Fruit fly (Drosophila melanogaster) whole organism, embryonic: ENCODE results near the gene unk.

Experiments
- Abd-B ChIP-seq: fragments of 200-800 bp; sonication (Bioruptor generic); optimal IDR thresholded peaks from 2 replicates; lab custom pipeline; 2018; ENCODE audit warnings: missing biosample characterization, mild to moderate bottlenecking, missing genetic modification characterization, moderate library complexity
- Ada2b ChIP-seq: fragments of 200-800 bp; sonication (Bioruptor generic); IDR thresholded peaks from 2 replicates; pipeline ENCODE4 v1.3.6; 2022; ENCODE audit warnings: missing biosample characterization, missing genetic modification characterization
- Antp ChIP-seq: fragments of 200-800 bp; sonication (Bioruptor generic); optimal IDR thresholded peaks from 3 replicates; lab custom pipeline; 2016; ENCODE audit warnings: missing biosample characterization, missing genetic modification characterization
- Bdp1 ChIP-seq: fragments of 200-800 bp; sonication (Bioruptor generic); optimal IDR thresholded peaks from 3 replicates; lab custom pipeline; 2016; ENCODE audit warnings: missing biosample characterization, missing genetic modification characterization
- Blimp-1 ChIP-seq: fragments of 200-800 bp; sonication (Bioruptor generic); optimal IDR thresholded peaks from 3 replicates; lab custom pipeline; 2018; ENCODE audit warnings: missing biosample characterization, missing genetic modification characterization, mild to moderate bottlenecking, moderate library complexity, missing genetic modification reagents
- CG10462 ChIP-seq: fragments of 200-800 bp; sonication (Bioruptor generic); optimal IDR thresholded peaks from 2 replicates; lab custom pipeline; 2016; ENCODE audit warnings: missing biosample characterization, missing genetic modification characterization
- CG11247 ChIP-seq: fragments of 200-800 bp; sonication (Bioruptor generic); IDR thresholded peaks from 2 replicates; pipeline ENCODE4 v1.3.6; 2022; ENCODE audit warnings: missing biosample characterization, missing genetic modification characterization
- CG12104 ChIP-seq: fragments of 200-800 bp; sonication (Bioruptor generic); optimal IDR thresholded peaks from 3 replicates; lab custom pipeline; 2016; ENCODE audit warnings: missing biosample characterization, missing genetic modification characterization
- CG13894 ChIP-seq: fragments of 200-800 bp; sonication (Bioruptor generic); optimal IDR thresholded peaks from 3 replicates; lab custom pipeline; 2018; ENCODE audit warnings: missing biosample characterization, mild to moderate bottlenecking, missing genetic modification characterization, moderate library complexity
- CG14965 ChIP-seq: fragments of 200-800 bp; sonication (Bioruptor generic); optimal IDR thresholded peaks from 2 replicates; lab custom pipeline; 2016; ENCODE audit warnings: missing biosample characterization, missing genetic modification characterization, borderline replicate concordance
- CG1602 ChIP-seq: fragments of 200-800 bp; sonication (Bioruptor generic); optimal IDR thresholded peaks from 3 replicates; lab custom pipeline; 2016; ENCODE audit warnings: missing biosample characterization, missing genetic modification characterization
- CG1603 ChIP-seq: fragments of 200-800 bp; sonication (Bioruptor generic); optimal IDR thresholded peaks from 2 replicates; lab custom pipeline; 2019; ENCODE audit warnings: missing biosample characterization, mild to moderate bottlenecking, missing genetic modification characterization, moderate library complexity
- CG17186 ChIP-seq: fragments of 200-800 bp; sonication (Bioruptor generic); optimal IDR thresholded peaks from 3 replicates; lab custom pipeline; 2017; ENCODE audit warnings: missing biosample characterization, missing genetic modification reagents, missing genetic modification characterization
- CG17328 ChIP-seq: fragments of 200-800 bp; sonication (Bioruptor generic); IDR thresholded peaks from 2 replicates; pipeline ENCODE4 v1.3.6; 2022; ENCODE audit warnings: missing biosample characterization, missing genetic modification characterization
- CG17361 ChIP-seq: fragments of 200-800 bp; sonication (Bioruptor generic); IDR thresholded peaks from 3 replicates; pipeline ENCODE4 v1.3.6; 2022; ENCODE audit warnings: missing biosample characterization, missing genetic modification characterization
- CG17385 ChIP-seq: fragments of 200-800 bp; sonication (Bioruptor generic); optimal IDR thresholded peaks from 3 replicates; lab custom pipeline; 2018; ENCODE audit warnings: missing biosample characterization, mild to moderate bottlenecking, missing genetic modification characterization
- CG18599 ChIP-seq: fragments of 200-800 bp; sonication (Bioruptor generic); optimal IDR thresholded peaks from 3 replicates; lab custom pipeline; 2017; ENCODE audit warnings: missing biosample characterization, missing genetic modification characterization, mild to moderate bottlenecking, moderate library complexity, missing genetic modification reagents
- CG18764 ChIP-seq: fragments of 200-800 bp; sonication (Bioruptor generic); optimal IDR thresholded peaks from 3 replicates; lab custom pipeline; 2016; ENCODE audit warnings: missing biosample characterization, missing genetic modification characterization
- CG30431 ChIP-seq: fragments of 200-800 bp; sonication (Bioruptor generic); optimal IDR thresholded peaks from 2 replicates; lab custom pipeline; 2017; ENCODE audit warnings: missing biosample characterization, missing genetic modification characterization
- CG31365 ChIP-seq: fragments of 200-800 bp; sonication (Bioruptor generic); optimal IDR thresholded peaks from 2 replicates; lab custom pipeline; 2018; ENCODE audit warnings: missing biosample characterization, mild to moderate bottlenecking, missing genetic modification characterization
- CG33557 ChIP-seq: fragments of 200-800 bp; sonication (Bioruptor generic); optimal IDR thresholded peaks from 2 replicates; lab custom pipeline; 2019; ENCODE audit warnings: missing biosample characterization, mild to moderate bottlenecking, missing genetic modification characterization, moderate library complexity
- CG4328 ChIP-seq: fragments of 200-800 bp; sonication (Bioruptor generic); optimal IDR thresholded peaks from 3 replicates; lab custom pipeline; 2017; ENCODE audit warnings: missing biosample characterization, missing genetic modification reagents, missing genetic modification characterization
- CG7357 ChIP-seq: fragments of 200-800 bp; sonication (Bioruptor generic); IDR thresholded peaks from 3 replicates; pipeline ENCODE4 v1.3.6; 2022; ENCODE audit warnings: missing biosample characterization, missing genetic modification characterization
- CG8290 ChIP-seq, 3 experiments: fragments of 200-800 bp; sonication (Bioruptor generic); optimal IDR thresholded peaks; 2 replicates each; lab custom pipeline; 2016 to 2019; ENCODE audit warnings: missing biosample characterization in 3 of 3, missing genetic modification characterization in 3 of 3, mild to moderate bottlenecking in 2 of 3, moderate library complexity in 1 of 3
- Dad ChIP-seq: fragments of 200-800 bp; sonication (Bioruptor generic); optimal IDR thresholded peaks from 3 replicates; lab custom pipeline; 2016; ENCODE audit warnings: missing biosample characterization, missing genetic modification characterization
- Dbx ChIP-seq: fragments of 200-800 bp; sonication (Bioruptor generic); IDR thresholded peaks from 3 replicates; pipeline ENCODE4 v1.3.6; 2022; ENCODE audit warnings: missing biosample characterization, missing genetic modification characterization
- Dfd ChIP-seq, 2 experiments: fragments of >200 bp; optimal IDR thresholded peaks; 2 replicates each; lab custom pipeline; 2017; ENCODE audit warnings: missing biosample characterization in 2 of 2, missing genetic modification characterization in 2 of 2
- Doc2 ChIP-seq: fragments of 200-800 bp; sonication (Bioruptor generic); IDR thresholded peaks from 2 replicates; pipeline ENCODE4 v1.3.6; 2022; ENCODE audit warnings: missing biosample characterization, missing genetic modification characterization
- Doc3 ChIP-seq: fragments of 200-800 bp; sonication (Bioruptor generic); IDR thresholded peaks from 3 replicates; pipeline ENCODE4 v1.3.6; 2022; ENCODE audit warnings: missing biosample characterization, missing genetic modification characterization; ENCODE audit not compliant: partially characterized antibody
- H15 ChIP-seq: fragments of 200-800 bp; sonication (Bioruptor generic); IDR thresholded peaks from 3 replicates; pipeline ENCODE4 v1.3.6; 2022; ENCODE audit warnings: missing biosample characterization, missing genetic modification characterization
- Hey ChIP-seq: fragments of 200-800 bp; sonication (Bioruptor generic); optimal IDR thresholded peaks from 3 replicates; lab custom pipeline; 2018; ENCODE audit warnings: missing biosample characterization, mild to moderate bottlenecking, missing genetic modification characterization
- NC2β ChIP-seq: fragments of 200-800 bp; sonication (Bioruptor generic); optimal IDR thresholded peaks from 2 replicates; lab custom pipeline; 2016; ENCODE audit warnings: missing biosample characterization, missing genetic modification characterization
- NK7.1 ChIP-seq: fragments of 200-800 bp; sonication (Bioruptor generic); optimal IDR thresholded peaks from 3 replicates; lab custom pipeline; 2016; ENCODE audit warnings: missing biosample characterization, missing genetic modification characterization
- Poxn ChIP-seq: fragments of 200-800 bp; sonication (Bioruptor generic); IDR thresholded peaks from 2 replicates; pipeline ENCODE4 v1.3.6; 2022; ENCODE audit warnings: missing biosample characterization, missing genetic modification characterization
- Side ChIP-seq: fragments of 200-800 bp; sonication (Bioruptor generic); optimal IDR thresholded peaks from 2 replicates; lab custom pipeline; 2016; ENCODE audit warnings: missing biosample characterization, missing genetic modification characterization
- Six4 ChIP-seq: fragments of 200-800 bp; sonication (Bioruptor generic); optimal IDR thresholded peaks from 2 replicates; lab custom pipeline; 2016; ENCODE audit warnings: missing biosample characterization, missing genetic modification characterization
- bab2 ChIP-seq: fragments of 200-800 bp; sonication (Bioruptor generic); optimal IDR thresholded peaks from 2 replicates; lab custom pipeline; 2016; ENCODE audit warnings: missing biosample characterization, missing genetic modification characterization
- bigmax ChIP-seq: fragments of 200-800 bp; sonication (Bioruptor generic); optimal IDR thresholded peaks from 2 replicates; lab custom pipeline; 2018; ENCODE audit warnings: missing biosample characterization, mild to moderate bottlenecking, missing genetic modification characterization
- btn ChIP-seq: fragments of 200-800 bp; sonication (Bioruptor generic); optimal IDR thresholded peaks from 2 replicates; lab custom pipeline; 2016; ENCODE audit warnings: missing biosample characterization, missing genetic modification characterization
- crc ChIP-seq: fragments of 200-800 bp; sonication (Bioruptor generic); optimal IDR thresholded peaks from 2 replicates; lab custom pipeline; 2016; ENCODE audit warnings: missing biosample characterization, missing genetic modification characterization
- crol ChIP-seq: fragments of 200-800 bp; sonication (Bioruptor generic); IDR thresholded peaks from 2 replicates; pipeline ENCODE4 v1.3.6; 2022; ENCODE audit warnings: missing biosample characterization, missing genetic modification characterization
- fd3F ChIP-seq: fragments of 200-800 bp; sonication (Bioruptor generic); optimal IDR thresholded peaks from 2 replicates; lab custom pipeline; 2018; ENCODE audit warnings: missing biosample characterization, mild to moderate bottlenecking, missing genetic modification characterization, moderate library complexity
- gem ChIP-seq: fragments of 200-800 bp; sonication (Bioruptor generic); optimal IDR thresholded peaks from 2 replicates; lab custom pipeline; 2019; ENCODE audit warnings: missing biosample characterization, mild to moderate bottlenecking, missing genetic modification characterization, moderate library complexity
- lov ChIP-seq, 2 experiments: fragments of 200-800 bp in 1 of 2; fragments of >200 bp in 1 of 2; sonication (Bioruptor generic) in 1 of 2; IDR thresholded peaks in 1 of 2; optimal IDR thresholded peaks in 1 of 2; 2 replicates in 1 of 2; 3 replicates in 1 of 2; pipeline versions ENCODE4 v1.3.6 to Lab custom; 2017 to 2022; ENCODE audit warnings: missing biosample characterization in 1 of 2, missing genetic modification characterization in 1 of 2
- nom ChIP-seq: fragments of 200-800 bp; sonication (Bioruptor generic); optimal IDR thresholded peaks from 2 replicates; lab custom pipeline; 2017; ENCODE audit warnings: missing biosample characterization, missing genetic modification characterization, mild to moderate bottlenecking, moderate library complexity, missing genetic modification reagents
- run ChIP-seq: fragments of 200-800 bp; sonication (Bioruptor generic); optimal IDR thresholded peaks from 3 replicates; lab custom pipeline; 2018; ENCODE audit warnings: missing biosample characterization, mild to moderate bottlenecking, missing genetic modification characterization
- slou ChIP-seq: fragments of 200-800 bp; sonication (Bioruptor generic); optimal IDR thresholded peaks from 3 replicates; lab custom pipeline; 2016; ENCODE audit warnings: missing biosample characterization, missing genetic modification characterization
- so ChIP-seq: fragments of 200-800 bp; sonication (Bioruptor generic); IDR thresholded peaks from 3 replicates; pipeline ENCODE4 v1.3.6; 2022; ENCODE audit warnings: missing biosample characterization, missing genetic modification characterization
- sug ChIP-seq: fragments of 200-800 bp; optimal IDR thresholded peaks from 2 replicates; lab custom pipeline; 2019; ENCODE audit warnings: missing biosample characterization, mild to moderate bottlenecking, missing genetic modification characterization, moderate library complexity
- usp ChIP-seq: fragments of >200 bp; optimal IDR thresholded peaks from 2 replicates; lab custom pipeline; 2017; ENCODE audit warnings: missing biosample characterization, missing genetic modification characterization
- vfl ChIP-seq: fragments of 200-800 bp; sonication (Bioruptor generic); optimal IDR thresholded peaks from 2 replicates; lab custom pipeline; 2016; ENCODE audit warnings: missing biosample characterization, missing genetic modification characterization
- yki ChIP-seq: fragments of >200 bp; optimal IDR thresholded peaks from 3 replicates; lab custom pipeline; 2018

Gene unk

DNA sequence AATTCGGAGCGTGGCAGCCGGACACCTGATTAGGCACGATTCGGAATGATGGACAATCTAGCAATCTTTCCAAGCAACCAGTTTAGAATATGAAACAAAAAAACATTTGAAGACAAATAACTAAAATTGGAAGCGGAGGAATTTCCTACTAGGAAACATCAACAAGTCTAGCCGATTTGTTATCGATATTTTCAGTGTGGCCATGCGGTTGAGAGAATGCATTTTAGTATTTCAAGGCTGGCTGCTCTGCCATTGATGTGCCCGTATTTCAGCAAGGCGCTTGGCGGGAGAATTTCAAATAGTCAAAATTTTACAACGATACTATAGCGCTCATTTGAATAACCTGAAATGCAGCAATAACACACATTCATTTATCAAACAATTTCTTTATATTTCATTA lies 29.9 kb downstream of the unk start, which contains the start of gene CG31457 (continued):
- TF ChIP-seq crol (no peak), crc (no peak), NC2β (GFP tag; lab: Kevin White, UChicago) (no peak), CG13894 (tag; lab: Kevin White, UChicago) (no peak), sug (no peak), Dad (no peak), run (no peak), CG4328 (no peak), usp (GFP tag; lab: Kevin White, UChicago) (no peak), CG17361 (GFP tag; lab: Robert Waterston, UW) (no peak), Antp (no peak), CG31365 (tag; lab: Kevin White, UChicago) (no peak), H15 (GFP tag; lab: Robert Waterston, UW) (no peak), bigmax (no peak), CG12104 (no peak), bab2 (no peak), Dfd (GFP tag; optimal IDR thresholded peaks at IDR 0.05; lab: Kevin White, UChicago) (no peak), yki (lab: Kevin White, UChicago) (no peak), nom (GFP tag; lab: Kevin White, UChicago) (no peak), Ada2b (GFP tag; lab: Robert Waterston, UW) (no peak), CG30431 (GFP tag; lab: Kevin White, UChicago) (no peak), CG17186 (GFP tag; lab: Kevin White, UChicago) (peak; percentile 22), CG1603 (tag; lab: Kevin White, UChicago) (peak; percentile 82), lov (optimal IDR thresholded peaks at IDR 0.05; lab: Kevin White, UChicago) (no peak), lov (GFP tag; IDR thresholded peaks at IDR 0.05; lab: Robert Waterston, UW) (no peak), Blimp-1 (GFP tag; lab: Kevin White, UChicago) (no peak), CG14965 (GFP tag; lab: Kevin White, UChicago) (no peak), CG33557 (no peak), CG7357 (GFP tag; lab: Robert Waterston, UW) (no peak), so (no peak), Side (GFP tag; lab: Kevin White, UChicago) (no peak), Doc3 (peak; percentile 83), Six4 (no peak), Abd-B (no peak), CG17385 (GFP tag; lab: Kevin White, UChicago) (no peak), Dbx (no peak), btn (GFP tag; lab: Kevin White, UChicago) (no peak), Poxn (GFP tag; lab: Robert Waterston, UW) (no peak), CG8290 (GFP tag; optimal IDR thresholded peaks at IDR 0.05; lab: Kevin White, UChicago) (no peak), CG8290 (tag; optimal IDR thresholded peaks at IDR 0.05; lab: Kevin White, UChicago) (no peak), CG11247 (GFP tag; lab: Robert Waterston, UW) (no peak), fd3F (GFP tag; lab: Kevin White, UChicago) (no peak), NK7.1 (GFP tag; lab: Kevin White, UChicago) (no peak), CG18599 (GFP tag; lab: Kevin White, UChicago) (no peak), slou (no peak), vfl (GFP tag; lab: Kevin White, UChicago) (no peak), CG17328 (GFP tag; lab: Robert Waterston, UW) (no peak), Bdp1 (no peak), CG1602 (GFP tag; lab: Kevin White, UChicago) (no peak), Hey (tag; lab: Kevin White, UChicago) (no peak), CG10462 (GFP tag; lab: Kevin White, UChicago) (no peak), gem (tag; lab: Kevin White, UChicago) (no peak), Doc2 (GFP tag; lab: Robert Waterston, UW) (no peak), CG18764 (GFP tag; lab: Kevin White, UChicago) (no peak)
